Fruit fly (Drosophila melanogaster) S2 (cell line): ENCODE measurements around the gene CG9590.

Source experiments
- CG8478 ChIP-seq: fragments of >200 bp; optimal IDR thresholded peaks from 2 replicates; lab custom pipeline; 2018
- CTCF ChIP-seq, 2 experiments: fragments of >200 bp; optimal IDR thresholded peaks; 2 replicates each; lab custom pipeline; 2018

dm6 chr3R:15836864-15837824 lies 50.6 kb downstream of the CG9590 start, which contains the start of the genes ND-23 and spn-E:
- no peak for TF ChIP-seq CG8478 (lab: Kevin White, UChicago)
- no peak for TF ChIP-seq CTCF (optimal IDR thresholded peaks at IDR 0.05; lab: Kevin White, UChicago)
